Fruit fly (Drosophila melanogaster) whole organism, embryonic: ENCODE results near the gene CG15572.

Experiments used
- Abd-B ChIP-seq: fragments of 200-800 bp; sonication (Bioruptor generic); optimal IDR thresholded peaks from 2 replicates; lab custom pipeline; 2018; ENCODE audit warnings: missing biosample characterization, mild to moderate bottlenecking, missing genetic modification characterization, moderate library complexity
- Antp ChIP-seq: fragments of 200-800 bp; sonication (Bioruptor generic); optimal IDR thresholded peaks from 3 replicates; lab custom pipeline; 2016; ENCODE audit warnings: missing biosample characterization, missing genetic modification characterization
- Bgb ChIP-seq: fragments of 200-800 bp; sonication (Bioruptor generic); IDR thresholded peaks from 2 replicates; pipeline ENCODE4 v1.3.6; 2022; ENCODE audit warnings: missing biosample characterization, missing genetic modification characterization; ENCODE audit not compliant: partially characterized antibody
- BtbVII ChIP-seq: fragments of 200-800 bp; sonication (Bioruptor generic); optimal IDR thresholded peaks from 3 replicates; lab custom pipeline; 2017; ENCODE audit warnings: missing biosample characterization, mild to moderate bottlenecking, missing genetic modification characterization
- CG10267 ChIP-seq: fragments of 200-800 bp; sonication (Bioruptor generic); optimal IDR thresholded peaks from 2 replicates; lab custom pipeline; 2018; ENCODE audit warnings: missing biosample characterization, mild to moderate bottlenecking, missing genetic modification characterization, moderate library complexity
- CG11085 ChIP-seq: fragments of 200-800 bp; sonication (Bioruptor generic); IDR thresholded peaks from 2 replicates; pipeline ENCODE4 v1.3.6; 2022; ENCODE audit warnings: missing biosample characterization, missing genetic modification characterization
- CG11456 ChIP-seq: fragments of 200-800 bp; sonication (Bioruptor generic); IDR thresholded peaks from 3 replicates; pipeline ENCODE4 v1.3.6; 2022; ENCODE audit warnings: missing biosample characterization, missing genetic modification characterization
- CG1233 ChIP-seq: fragments of 200-800 bp; sonication (Bioruptor generic); optimal IDR thresholded peaks from 4 replicates; lab custom pipeline; 2018; ENCODE audit warnings: missing biosample characterization, mild to moderate bottlenecking, missing genetic modification characterization
- CG13624 ChIP-seq: fragments of 200-800 bp; sonication (Bioruptor generic); optimal IDR thresholded peaks from 2 replicates; lab custom pipeline; 2016; ENCODE audit warnings: missing biosample characterization, missing genetic modification characterization
- CG14667 ChIP-seq: fragments of 200-800 bp; sonication (Bioruptor generic); IDR thresholded peaks from 2 replicates; pipeline ENCODE4 v1.3.6; 2022; ENCODE audit warnings: missing biosample characterization, missing genetic modification characterization
- CG15601 ChIP-seq: fragments of 200-800 bp; sonication (Bioruptor generic); optimal IDR thresholded peaks from 3 replicates; lab custom pipeline; 2019; ENCODE audit warnings: missing biosample characterization, mild to moderate bottlenecking, missing genetic modification characterization, moderate library complexity
- CG17328 ChIP-seq: fragments of 200-800 bp; sonication (Bioruptor generic); IDR thresholded peaks from 2 replicates; pipeline ENCODE4 v1.3.6; 2022; ENCODE audit warnings: missing biosample characterization, missing genetic modification characterization
- CG17568 ChIP-seq: fragments of 200-800 bp; sonication (Bioruptor generic); optimal IDR thresholded peaks from 2 replicates; lab custom pipeline; 2018; ENCODE audit warnings: missing biosample characterization, mild to moderate bottlenecking, missing genetic modification characterization, moderate library complexity
- CG17612 ChIP-seq: fragments of 200-800 bp; sonication (Bioruptor generic); IDR thresholded peaks from 2 replicates; pipeline ENCODE4 v1.3.6; 2022; ENCODE audit warnings: missing biosample characterization, missing genetic modification characterization
- CG2678 ChIP-seq: fragments of 200-800 bp; sonication (Bioruptor generic); optimal IDR thresholded peaks from 3 replicates; lab custom pipeline; 2019; ENCODE audit warnings: missing biosample characterization, mild to moderate bottlenecking, missing genetic modification characterization, moderate library complexity
- CG2875 ChIP-seq: fragments of 200-800 bp; sonication (Bioruptor generic); optimal IDR thresholded peaks from 2 replicates; lab custom pipeline; 2017; ENCODE audit warnings: missing biosample characterization, mild to moderate bottlenecking, missing genetic modification characterization, missing genetic modification reagents
- CG30403 ChIP-seq: fragments of 200-800 bp; sonication (Bioruptor generic); optimal IDR thresholded peaks from 3 replicates; lab custom pipeline; 2016; ENCODE audit warnings: missing biosample characterization, missing genetic modification characterization
- CG31441 ChIP-seq: fragments of 200-800 bp; sonication (Bioruptor generic); IDR thresholded peaks from 2 replicates; pipeline ENCODE4 v1.3.6; 2022; ENCODE audit warnings: missing biosample characterization, missing genetic modification characterization
- CG32532 ChIP-seq: fragments of 200-800 bp; sonication (Bioruptor generic); IDR thresholded peaks from 2 replicates; pipeline ENCODE4 v1.3.6; 2022; ENCODE audit warnings: missing biosample characterization, missing genetic modification characterization
- CG8944 ChIP-seq: fragments of 200-800 bp; sonication (Bioruptor generic); optimal IDR thresholded peaks from 3 replicates; lab custom pipeline; 2016; ENCODE audit warnings: missing biosample characterization, missing genetic modification characterization
- CG9797 ChIP-seq: fragments of 200-800 bp; sonication (Bioruptor generic); optimal IDR thresholded peaks from 3 replicates; lab custom pipeline; 2018; ENCODE audit warnings: missing biosample characterization, mild to moderate bottlenecking, missing genetic modification characterization
- CoRest ChIP-seq: fragments of 200-800 bp; sonication (Bioruptor generic); optimal IDR thresholded peaks from 3 replicates; lab custom pipeline; 2018; ENCODE audit warnings: missing biosample characterization, mild to moderate bottlenecking, missing genetic modification characterization, moderate library complexity
- D ChIP-seq, 2 experiments: fragments of 200-800 bp in 1 of 2; fragments of >200 bp in 1 of 2; sonication (Bioruptor generic) in 1 of 2; optimal IDR thresholded peaks; 2 replicates in 1 of 2; 3 replicates in 1 of 2; lab custom pipeline; 2017; ENCODE audit warnings: mild to moderate bottlenecking in 1 of 2, missing biosample characterization in 1 of 2, missing genetic modification characterization in 1 of 2, missing genetic modification reagents in 1 of 2
- E2f2 ChIP-seq: fragments of 200-800 bp; sonication (Bioruptor generic); IDR thresholded peaks from 2 replicates; pipeline ENCODE4 v1.3.6; 2022; ENCODE audit warnings: missing biosample characterization, missing genetic modification characterization
- Fer2 ChIP-seq: fragments of 200-800 bp; sonication (Bioruptor generic); optimal IDR thresholded peaks from 2 replicates; lab custom pipeline; 2018; ENCODE audit warnings: missing biosample characterization, mild to moderate bottlenecking, missing genetic modification characterization, moderate library complexity
- Gug ChIP-seq: fragments of 200-800 bp; sonication (Bioruptor generic); IDR thresholded peaks from 4 replicates; pipeline ENCODE4 v1.3.6; 2022; ENCODE audit warnings: missing biosample characterization, missing genetic modification characterization
- H15 ChIP-seq: fragments of 200-800 bp; sonication (Bioruptor generic); IDR thresholded peaks from 3 replicates; pipeline ENCODE4 v1.3.6; 2022; ENCODE audit warnings: missing biosample characterization, missing genetic modification characterization
- H2.0 ChIP-seq: fragments of 200-800 bp; sonication (Bioruptor generic); IDR thresholded peaks from 2 replicates; pipeline ENCODE4 v1.3.6; 2022; ENCODE audit warnings: missing biosample characterization, missing genetic modification characterization
- Hand ChIP-seq: fragments of 200-800 bp; sonication (Bioruptor generic); optimal IDR thresholded peaks from 2 replicates; lab custom pipeline; 2017; ENCODE audit warnings: mild to moderate bottlenecking, missing biosample characterization, missing genetic modification reagents, missing genetic modification characterization
- Myb ChIP-seq: fragments of 200-800 bp; sonication (Bioruptor generic); optimal IDR thresholded peaks from 2 replicates; lab custom pipeline; 2016; ENCODE audit warnings: missing biosample characterization, missing genetic modification characterization
- Poxn ChIP-seq: fragments of 200-800 bp; sonication (Bioruptor generic); IDR thresholded peaks from 2 replicates; pipeline ENCODE4 v1.3.6; 2022; ENCODE audit warnings: missing biosample characterization, missing genetic modification characterization
- chm ChIP-seq: fragments of 200-800 bp; sonication (Bioruptor generic); IDR thresholded peaks from 2 replicates; pipeline ENCODE4 v1.3.6; 2022; ENCODE audit warnings: missing biosample characterization, missing genetic modification characterization
- crol ChIP-seq: fragments of 200-800 bp; sonication (Bioruptor generic); IDR thresholded peaks from 2 replicates; pipeline ENCODE4 v1.3.6; 2022; ENCODE audit warnings: missing biosample characterization, missing genetic modification characterization
- en ChIP-seq: fragments of 200-800 bp; sonication (Bioruptor generic); optimal IDR thresholded peaks from 2 replicates; lab custom pipeline; 2016; ENCODE audit warnings: missing biosample characterization, missing genetic modification characterization
- eyg ChIP-seq: fragments of 200-800 bp; sonication (Bioruptor generic); optimal IDR thresholded peaks from 3 replicates; lab custom pipeline; 2016; ENCODE audit warnings: missing biosample characterization, missing genetic modification characterization
- hkb ChIP-seq, 2 experiments: fragments of 200-800 bp in 1 of 2; fragments of >200 bp in 1 of 2; sonication (Bioruptor generic) in 1 of 2; IDR thresholded peaks in 1 of 2; optimal IDR thresholded peaks in 1 of 2; 2 replicates each; pipeline versions ENCODE4 v1.3.6 to Lab custom; 2017 to 2022; ENCODE audit warnings: missing biosample characterization in 1 of 2, missing genetic modification characterization in 1 of 2
- ind ChIP-seq: fragments of 200-800 bp; sonication (Bioruptor generic); optimal IDR thresholded peaks from 3 replicates; lab custom pipeline; 2016; ENCODE audit warnings: missing biosample characterization, missing genetic modification characterization
- jumu ChIP-seq: fragments of 200-800 bp; sonication (Bioruptor generic); optimal IDR thresholded peaks from 3 replicates; lab custom pipeline; 2016; ENCODE audit warnings: missing biosample characterization, missing genetic modification characterization
- klu ChIP-seq: fragments of 200-800 bp; sonication (Bioruptor generic); IDR thresholded peaks from 2 replicates; pipeline ENCODE4 v1.3.6; 2022; ENCODE audit warnings: missing biosample characterization, missing genetic modification characterization
- lilli ChIP-seq: fragments of 200-800 bp; sonication (Bioruptor generic); optimal IDR thresholded peaks from 3 replicates; lab custom pipeline; 2016; ENCODE audit warnings: missing biosample characterization, missing genetic modification characterization
- lov ChIP-seq, 2 experiments: fragments of 200-800 bp in 1 of 2; fragments of >200 bp in 1 of 2; sonication (Bioruptor generic) in 1 of 2; IDR thresholded peaks in 1 of 2; optimal IDR thresholded peaks in 1 of 2; 2 replicates in 1 of 2; 3 replicates in 1 of 2; pipeline versions ENCODE4 v1.3.6 to Lab custom; 2017 to 2022; ENCODE audit warnings: missing biosample characterization in 1 of 2, missing genetic modification characterization in 1 of 2
- maf-S ChIP-seq: fragments of 200-800 bp; sonication (Bioruptor generic); optimal IDR thresholded peaks from 2 replicates; lab custom pipeline; 2016; ENCODE audit warnings: missing biosample characterization, missing genetic modification characterization
- mam ChIP-seq: fragments of 200-800 bp; sonication (Bioruptor generic); optimal IDR thresholded peaks from 3 replicates; lab custom pipeline; 2016; ENCODE audit warnings: missing biosample characterization, missing genetic modification characterization
- nerfin-1 ChIP-seq: fragments of 200-800 bp; sonication (Bioruptor generic); optimal IDR thresholded peaks from 3 replicates; lab custom pipeline; 2019; ENCODE audit warnings: missing biosample characterization, mild to moderate bottlenecking, missing genetic modification characterization, moderate library complexity
- ranshi ChIP-seq: fragments of 200-800 bp; sonication (Bioruptor generic); IDR thresholded peaks from 2 replicates; pipeline ENCODE4 v1.3.6; 2022; ENCODE audit warnings: missing biosample characterization, missing genetic modification characterization
- run ChIP-seq: fragments of 200-800 bp; sonication (Bioruptor generic); optimal IDR thresholded peaks from 3 replicates; lab custom pipeline; 2018; ENCODE audit warnings: missing biosample characterization, mild to moderate bottlenecking, missing genetic modification characterization
- slou ChIP-seq: fragments of 200-800 bp; sonication (Bioruptor generic); optimal IDR thresholded peaks from 3 replicates; lab custom pipeline; 2016; ENCODE audit warnings: missing biosample characterization, missing genetic modification characterization
- usp ChIP-seq: fragments of >200 bp; optimal IDR thresholded peaks from 2 replicates; lab custom pipeline; 2017; ENCODE audit warnings: missing biosample characterization, missing genetic modification characterization
- zen ChIP-seq: fragments of 200-800 bp; sonication (Bioruptor generic); optimal IDR thresholded peaks from 3 replicates; lab custom pipeline; 2018; ENCODE audit warnings: missing biosample characterization, mild to moderate bottlenecking, missing genetic modification characterization, moderate library complexity

Gene CG15572

DNA sequence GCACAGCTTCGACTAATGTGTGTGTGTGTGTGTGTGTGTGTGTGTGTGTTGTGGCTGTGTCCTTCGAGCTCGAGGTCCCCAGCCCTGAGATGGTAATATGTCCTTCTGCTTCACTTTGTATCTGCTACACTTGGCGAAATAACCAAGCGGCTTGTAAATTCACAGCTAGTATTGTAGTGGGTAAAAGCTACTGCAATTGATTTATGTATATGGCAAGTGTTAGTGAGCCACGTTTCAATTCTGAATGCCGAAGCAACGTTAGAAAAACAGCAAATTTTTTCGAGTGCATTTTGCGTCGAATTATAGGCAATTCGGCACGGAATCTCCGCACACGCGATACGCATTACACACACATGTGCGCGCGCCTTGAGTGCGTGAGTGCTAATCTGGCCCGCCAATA lies 5.8 kb upstream of the CG15572 start (continued):
- peak; percentile 7 for TF ChIP-seq Myb (GFP tag; lab: Kevin White, UChicago)
- TF ChIP-seq Fer2 (tag; lab: Kevin White, UChicago): no peak
- peak; percentile 51 for TF ChIP-seq chm
- TF ChIP-seq CG32532 (GFP tag; lab: Robert Waterston, UW): peak; percentile 54; the same call in 1 of the 2 replicates
- 0 out of 2 replicates have a peak, but pooled peaks have one; percentile 42 for TF ChIP-seq CG31441
- peak; percentile 38 for TF ChIP-seq jumu (GFP tag; lab: Kevin White, UChicago)
- peak; percentile 55 for TF ChIP-seq CoRest
- TF ChIP-seq eyg (GFP tag; lab: Kevin White, UChicago): peak; percentile 29
- TF ChIP-seq ranshi (GFP tag; lab: Robert Waterston, UW): peak; percentile 52; the same call in 1 of the 2 replicates
- TF ChIP-seq CG11085 (GFP tag; lab: Robert Waterston, UW): 0 out of 2 replicates have a peak, but pooled peaks have one; percentile 16
- no peak for TF ChIP-seq usp
- peak; percentile 49; the same call in 1 of the 2 replicates for TF ChIP-seq H2.0 (GFP tag; lab: Robert Waterston, UW)
- no peak for TF ChIP-seq slou
- peak; percentile 9 for TF ChIP-seq CG8944 (GFP tag; lab: Kevin White, UChicago)
- no peak for TF ChIP-seq crol (GFP tag; lab: Robert Waterston, UW)
- peak; percentile 50 for TF ChIP-seq mam (GFP tag; lab: Kevin White, UChicago)
- peak; percentile 44 for TF ChIP-seq CG30403
- TF ChIP-seq en (GFP tag; lab: Kevin White, UChicago): no peak
- peak; percentile 40 for TF ChIP-seq CG13624 (GFP tag; lab: Kevin White, UChicago)
- TF ChIP-seq maf-S (GFP tag; lab: Kevin White, UChicago): peak; percentile 4
- TF ChIP-seq D (optimal IDR thresholded peaks at IDR 0.05; lab: Kevin White, UChicago): no peak
- TF ChIP-seq D (GFP tag; optimal IDR thresholded peaks at IDR 0.05; lab: Kevin White, UChicago): peak; percentile 37
- TF ChIP-seq lilli: peak; percentile 36
- TF ChIP-seq Antp (GFP tag; lab: Kevin White, UChicago): peak; percentile 59
- TF ChIP-seq CG9797 (GFP tag; lab: Kevin White, UChicago): no peak
- no peak for TF ChIP-seq CG17612 (GFP tag; lab: Robert Waterston, UW)
- TF ChIP-seq CG17328 (GFP tag; lab: Robert Waterston, UW): peak; percentile 44; the same call in 1 of the 2 replicates
- TF ChIP-seq H15: no peak
- peak; percentile 48; the same call in 2 of the 4 replicates for TF ChIP-seq Gug (GFP tag; lab: Robert Waterston, UW)
- no peak for TF ChIP-seq lov (optimal IDR thresholded peaks at IDR 0.05; lab: Kevin White, UChicago)
- TF ChIP-seq lov (GFP tag; IDR thresholded peaks at IDR 0.05; lab: Robert Waterston, UW): no peak
- TF ChIP-seq CG15601 (tag; lab: Kevin White, UChicago): no peak
- TF ChIP-seq nerfin-1 (tag; lab: Kevin White, UChicago): no peak
- no peak for TF ChIP-seq Poxn
- peak; percentile 55 for TF ChIP-seq ind (GFP tag; lab: Kevin White, UChicago)
- TF ChIP-seq CG1233 (GFP tag; lab: Kevin White, UChicago): peak; percentile 22
- TF ChIP-seq CG11456 (GFP tag; lab: Robert Waterston, UW): 0 out of 3 replicates have a peak, but pooled peaks have one; percentile 31
- TF ChIP-seq zen (tag; lab: Kevin White, UChicago): peak; percentile 44
- TF ChIP-seq CG14667: no peak
- TF ChIP-seq Bgb (GFP tag; lab: Robert Waterston, UW): no peak
- no peak for TF ChIP-seq CG17568
- peak; percentile 26 for TF ChIP-seq Abd-B
- TF ChIP-seq CG2875 (GFP tag; lab: Kevin White, UChicago): no peak
- peak; percentile 27 for TF ChIP-seq BtbVII (GFP tag; lab: Kevin White, UChicago)
- TF ChIP-seq Hand (GFP tag; lab: Kevin White, UChicago): peak; percentile 32
- 0 out of 2 replicates have a peak, but pooled peaks have one; percentile 41 for TF ChIP-seq klu (GFP tag; lab: Robert Waterston, UW)
- TF ChIP-seq hkb (optimal IDR thresholded peaks at IDR 0.05; lab: Kevin White, UChicago): no peak
- TF ChIP-seq hkb (GFP tag; IDR thresholded peaks at IDR 0.05; lab: Robert Waterston, UW): peak; percentile 44; the same call in 1 of the 2 replicates
- TF ChIP-seq CG10267 (tag; lab: Kevin White, UChicago): peak; percentile 16
- TF ChIP-seq E2f2 (GFP tag; lab: Robert Waterston, UW): peak; percentile 14; the same call in 1 of the 2 replicates
- no peak for TF ChIP-seq run (tag; lab: Kevin White, UChicago)
- TF ChIP-seq CG2678 (tag; lab: Kevin White, UChicago): peak; percentile 70
